Worm (Caenorhabditis elegans): ENCODE results near the gene irld-6.

ce11 chrV:10716865-10717713 lies 39.5 kb downstream of the irld-6 start:
- TF ChIP-seq ama-1 (optimal IDR thresholded peaks at IDR 0.05) (no peak), hnd-1 (tag; optimal IDR thresholded peaks at IDR 0.05) (no peak), sea-1 (GFP tag; conservative IDR thresholded peaks at IDR 0.05) (no peak; the same call in 1 of the 2 replicates), hmbx-1 (tag; optimal IDR thresholded peaks at IDR 0.05) (no peak), flt-1 (GFP tag; IDR thresholded peaks at IDR 0.05) (no peak; the same call in 1 of the 2 replicates), ceh-13 (GFP tag; optimal IDR thresholded peaks at IDR 0.05) (no peak), tbx-11 (GFP tag; IDR thresholded peaks at IDR 0.05) (no peak), scrt-1 (GFP tag; IDR thresholded peaks at IDR 0.05) (no peak), aly-1 (tag; optimal IDR thresholded peaks at IDR 0.05) (peak; percentile 53), tbx-37 (GFP tag; conservative IDR thresholded peaks at IDR 0.05) (no peak), ceh-36 (tag; optimal IDR thresholded peaks at IDR 0.05) (no peak), pes-1 (GFP tag; IDR thresholded peaks at IDR 0.05) (0 out of 2 replicates have a peak, but pooled peaks have one; percentile 39), hmg-4 (GFP tag; optimal IDR thresholded peaks at IDR 0.05) (no peak)
